Worm (Caenorhabditis elegans): ENCODE measurements around the gene M163.9.

DNA sequence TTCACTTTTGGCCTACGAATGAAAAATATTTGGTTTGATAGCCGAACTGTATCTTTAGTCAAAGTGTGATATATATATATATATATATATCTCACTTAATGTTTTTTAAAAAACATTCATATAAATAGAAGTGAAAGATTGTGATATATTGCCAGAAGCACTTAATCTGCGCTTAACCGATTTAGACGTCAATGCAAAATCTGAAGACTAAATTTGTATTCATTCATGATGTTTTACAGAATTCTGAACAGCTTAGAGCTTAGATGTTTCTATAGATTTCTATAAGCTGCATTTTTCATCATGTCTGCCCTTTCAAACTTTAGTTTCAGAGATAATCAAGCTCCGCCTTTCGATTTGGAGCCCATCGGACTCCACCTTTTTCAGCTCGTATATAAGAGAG is 27.1 kb upstream of the M163.9 start, which contains the start of gene F23D12.3:
- no peak for TF ChIP-seq let-607 (tag; optimal IDR thresholded peaks at IDR 0.05)
- no peak for TF ChIP-seq lag-1 (GFP tag; IDR thresholded peaks at IDR 0.05)
- TF ChIP-seq F49E8.2 (tag; optimal IDR thresholded peaks at IDR 0.05; ENCODE audit: insufficient read depth), result no peak
- no peak for TF ChIP-seq ekl-4 (GFP tag; IDR thresholded peaks at IDR 0.05)

All from whole organism, young adult.